Fruit fly (Drosophila melanogaster) whole organism, embryonic: ENCODE data around the gene CG33543.

Source experiments
- B-H2 ChIP-seq: fragments of 200-800 bp; sonication (Bioruptor generic); optimal IDR thresholded peaks from 2 replicates; lab custom pipeline; 2018; ENCODE audit warnings: missing biosample characterization, mild to moderate bottlenecking, missing genetic modification characterization
- Bgb ChIP-seq: fragments of 200-800 bp; sonication (Bioruptor generic); IDR thresholded peaks from 2 replicates; pipeline ENCODE4 v1.3.6; 2022; ENCODE audit warnings: missing biosample characterization, missing genetic modification characterization; ENCODE audit not compliant: partially characterized antibody
- CG11504 ChIP-seq: fragments of 200-800 bp; sonication (Bioruptor generic); optimal IDR thresholded peaks from 3 replicates; lab custom pipeline; 2019; ENCODE audit warnings: missing biosample characterization, mild to moderate bottlenecking, missing genetic modification characterization, moderate library complexity
- CG11560 ChIP-seq: fragments of 200-800 bp; sonication (Bioruptor generic); IDR thresholded peaks from 3 replicates; pipeline ENCODE4 v1.3.6; 2022; ENCODE audit warnings: missing biosample characterization, missing genetic modification characterization
- CG12659 ChIP-seq: fragments of 200-800 bp; sonication (Bioruptor generic); optimal IDR thresholded peaks from 3 replicates; lab custom pipeline; 2017; ENCODE audit warnings: mild to moderate bottlenecking, missing biosample characterization, missing genetic modification reagents, missing genetic modification characterization
- CG14710 ChIP-seq: fragments of 200-800 bp; sonication (Bioruptor generic); optimal IDR thresholded peaks from 3 replicates; lab custom pipeline; 2019; ENCODE audit warnings: missing biosample characterization, mild to moderate bottlenecking, missing genetic modification characterization, moderate library complexity
- CG1603 ChIP-seq: fragments of 200-800 bp; sonication (Bioruptor generic); optimal IDR thresholded peaks from 2 replicates; lab custom pipeline; 2019; ENCODE audit warnings: missing biosample characterization, mild to moderate bottlenecking, missing genetic modification characterization, moderate library complexity
- CG17385 ChIP-seq: fragments of 200-800 bp; sonication (Bioruptor generic); optimal IDR thresholded peaks from 3 replicates; lab custom pipeline; 2018; ENCODE audit warnings: missing biosample characterization, mild to moderate bottlenecking, missing genetic modification characterization
- CG1792 ChIP-seq: fragments of 200-800 bp; sonication (Bioruptor generic); optimal IDR thresholded peaks from 2 replicates; lab custom pipeline; 2016; ENCODE audit warnings: missing biosample characterization, missing genetic modification characterization
- CG18619 ChIP-seq: fragments of 200-800 bp; sonication (Bioruptor generic); optimal IDR thresholded peaks from 3 replicates; lab custom pipeline; 2017; ENCODE audit warnings: missing biosample characterization, mild to moderate bottlenecking, missing genetic modification characterization
- CG2116 ChIP-seq: fragments of 200-800 bp; sonication (Bioruptor generic); optimal IDR thresholded peaks from 3 replicates; lab custom pipeline; 2018; ENCODE audit warnings: missing biosample characterization, mild to moderate bottlenecking, missing genetic modification characterization
- CG2120 ChIP-seq: fragments of 200-800 bp; sonication (Bioruptor generic); optimal IDR thresholded peaks from 3 replicates; lab custom pipeline; 2016; ENCODE audit warnings: missing biosample characterization, missing genetic modification characterization
- CG2199 ChIP-seq: fragments of 200-800 bp; sonication (Bioruptor generic); IDR thresholded peaks from 3 replicates; pipeline ENCODE4 v1.3.6; 2022; ENCODE audit warnings: missing biosample characterization, missing genetic modification characterization
- CG2202 ChIP-seq: fragments of 200-800 bp; sonication (Bioruptor generic); optimal IDR thresholded peaks from 2 replicates; lab custom pipeline; 2018; ENCODE audit warnings: missing biosample characterization, mild to moderate bottlenecking, missing genetic modification characterization
- CG32532 ChIP-seq: fragments of 200-800 bp; sonication (Bioruptor generic); IDR thresholded peaks from 2 replicates; pipeline ENCODE4 v1.3.6; 2022; ENCODE audit warnings: missing biosample characterization, missing genetic modification characterization
- CG3847 ChIP-seq: fragments of 200-800 bp; sonication (Bioruptor generic); IDR thresholded peaks from 2 replicates; pipeline ENCODE4 v1.3.6; 2022; ENCODE audit warnings: missing biosample characterization, missing genetic modification characterization
- CG42726 ChIP-seq: fragments of 200-800 bp; sonication (Bioruptor generic); IDR thresholded peaks from 2 replicates; pipeline ENCODE4 v1.3.6; 2022; ENCODE audit warnings: missing biosample characterization, missing genetic modification characterization; ENCODE audit not compliant: partially characterized antibody
- CG4617 ChIP-seq: fragments of 200-800 bp; sonication (Bioruptor generic); optimal IDR thresholded peaks from 3 replicates; lab custom pipeline; 2016; ENCODE audit warnings: missing biosample characterization, missing genetic modification characterization, borderline replicate concordance
- CG7928 ChIP-seq: fragments of 200-800 bp; sonication (Bioruptor generic); optimal IDR thresholded peaks from 2 replicates; lab custom pipeline; 2017; ENCODE audit warnings: missing biosample characterization, mild to moderate bottlenecking, missing genetic modification characterization
- CG8478 ChIP-seq: fragments of >200 bp; optimal IDR thresholded peaks from 2 replicates; lab custom pipeline; 2018
- CG8944 ChIP-seq: fragments of 200-800 bp; sonication (Bioruptor generic); optimal IDR thresholded peaks from 3 replicates; lab custom pipeline; 2016; ENCODE audit warnings: missing biosample characterization, missing genetic modification characterization
- CG9609 ChIP-seq: fragments of 200-800 bp; sonication (Bioruptor generic); optimal IDR thresholded peaks from 3 replicates; lab custom pipeline; 2016; ENCODE audit warnings: missing biosample characterization, missing genetic modification characterization
- CG9932 ChIP-seq: fragments of 200-800 bp; sonication (Bioruptor generic); IDR thresholded peaks from 2 replicates; pipeline ENCODE4 v1.3.6; 2022; ENCODE audit warnings: missing biosample characterization, missing genetic modification characterization
- CTCF ChIP-seq: fragments of 200-800 bp; sonication (Bioruptor generic); optimal IDR thresholded peaks from 2 replicates; lab custom pipeline; 2017; ENCODE audit warnings: missing biosample characterization, mild to moderate bottlenecking, missing genetic modification characterization, moderate library complexity
- Chrac-16 ChIP-seq: fragments of 200-800 bp; sonication (Bioruptor generic); optimal IDR thresholded peaks from 3 replicates; lab custom pipeline; 2016; ENCODE audit warnings: missing biosample characterization, missing genetic modification characterization
- Gug ChIP-seq: fragments of 200-800 bp; sonication (Bioruptor generic); IDR thresholded peaks from 4 replicates; pipeline ENCODE4 v1.3.6; 2022; ENCODE audit warnings: missing biosample characterization, missing genetic modification characterization
- HmgD ChIP-seq: fragments of 200-800 bp; sonication (Bioruptor generic); optimal IDR thresholded peaks from 3 replicates; lab custom pipeline; 2016; ENCODE audit warnings: missing biosample characterization, missing genetic modification characterization
- Hsf ChIP-seq: fragments of 200-800 bp; sonication (Bioruptor generic); optimal IDR thresholded peaks from 3 replicates; lab custom pipeline; 2016; ENCODE audit warnings: missing biosample characterization, missing genetic modification characterization
- MBD-R2 ChIP-seq: fragments of 200-800 bp; sonication (Bioruptor generic); IDR thresholded peaks from 2 replicates; pipeline ENCODE4 v1.3.6; 2022; ENCODE audit warnings: missing biosample characterization, missing genetic modification characterization
- Max ChIP-seq: fragments of 200-800 bp; sonication (Bioruptor generic); optimal IDR thresholded peaks from 2 replicates; lab custom pipeline; 2016; ENCODE audit warnings: missing biosample characterization, mild to moderate bottlenecking, missing genetic modification characterization
- Med ChIP-seq: fragments of 200-800 bp; sonication (Bioruptor generic); peaks from one replicate; lab custom pipeline; 2016; ENCODE audit warnings: missing biosample characterization, missing genetic modification characterization, mild to moderate bottlenecking, inconsistent platforms, moderate library complexity
- Opbp ChIP-seq: fragments of 200-800 bp; sonication (Bioruptor generic); IDR thresholded peaks from 3 replicates; pipeline ENCODE4 v1.3.6; 2022; ENCODE audit warnings: missing biosample characterization, missing genetic modification characterization; ENCODE audit not compliant: partially characterized antibody
- Optix ChIP-seq: fragments of 200-800 bp; sonication (Bioruptor generic); IDR thresholded peaks from 3 replicates; pipeline ENCODE4 v1.3.6; 2022; ENCODE audit warnings: missing biosample characterization, missing genetic modification characterization
- cato ChIP-seq: fragments of 200-800 bp; sonication (Bioruptor generic); optimal IDR thresholded peaks from 2 replicates; lab custom pipeline; 2016; ENCODE audit warnings: missing biosample characterization, missing genetic modification characterization, borderline replicate concordance
- cg ChIP-seq: fragments of 200-800 bp; sonication (Bioruptor generic); optimal IDR thresholded peaks from 3 replicates; lab custom pipeline; 2019; ENCODE audit warnings: missing biosample characterization, mild to moderate bottlenecking, missing genetic modification characterization, moderate library complexity
- dati ChIP-seq: fragments of 200-800 bp; sonication (Bioruptor generic); IDR thresholded peaks from 2 replicates; pipeline ENCODE4 v1.3.6; 2022; ENCODE audit warnings: missing biosample characterization, missing genetic modification characterization
- dmrt99B ChIP-seq: fragments of 200-800 bp; sonication (Bioruptor generic); optimal IDR thresholded peaks from 2 replicates; lab custom pipeline; 2018; ENCODE audit warnings: missing biosample characterization, mild to moderate bottlenecking, missing genetic modification characterization, moderate library complexity
- eve ChIP-seq, 2 experiments: fragments of >200 bp; optimal IDR thresholded peaks; 2 replicates each; lab custom pipeline; 2017; ENCODE audit warnings: missing biosample characterization in 2 of 2, missing genetic modification characterization in 2 of 2
- fd64A ChIP-seq: fragments of 200-800 bp; sonication (Bioruptor generic); optimal IDR thresholded peaks from 3 replicates; lab custom pipeline; 2018; ENCODE audit warnings: missing biosample characterization, mild to moderate bottlenecking, missing genetic modification characterization
- gfzf ChIP-seq: fragments of 200-800 bp; sonication (Bioruptor generic); optimal IDR thresholded peaks from 2 replicates; lab custom pipeline; 2016; ENCODE audit warnings: missing biosample characterization, mild to moderate bottlenecking, missing genetic modification characterization, moderate library complexity
- inv ChIP-seq: fragments of 200-800 bp; sonication (Bioruptor generic); IDR thresholded peaks from 2 replicates; pipeline ENCODE4 v1.3.6; 2022; ENCODE audit warnings: missing biosample characterization, missing genetic modification characterization; ENCODE audit not compliant: partially characterized antibody
- lola ChIP-seq, 3 experiments: fragments of >200 bp in 2 of 3; fragments of 200-800 bp in 1 of 3; sonication (Bioruptor generic) in 1 of 3; optimal IDR thresholded peaks; 2 replicates each; lab custom pipeline; 2017 to 2019; ENCODE audit warnings: missing biosample characterization in 3 of 3, missing genetic modification characterization in 3 of 3, mild to moderate bottlenecking in 1 of 3, moderate library complexity in 1 of 3
- mam ChIP-seq: fragments of 200-800 bp; sonication (Bioruptor generic); optimal IDR thresholded peaks from 3 replicates; lab custom pipeline; 2016; ENCODE audit warnings: missing biosample characterization, missing genetic modification characterization
- mirr ChIP-seq: fragments of 200-800 bp; sonication (Bioruptor generic); optimal IDR thresholded peaks from 3 replicates; lab custom pipeline; 2018; ENCODE audit warnings: missing biosample characterization, mild to moderate bottlenecking, missing genetic modification characterization
- row ChIP-seq: fragments of 200-800 bp; sonication (Bioruptor generic); IDR thresholded peaks from 3 replicates; pipeline ENCODE4 v1.3.6; 2022; ENCODE audit warnings: missing biosample characterization, missing genetic modification characterization
- sima ChIP-seq: fragments of 200-800 bp; sonication (Bioruptor generic); optimal IDR thresholded peaks from 2 replicates; lab custom pipeline; 2016; ENCODE audit warnings: missing biosample characterization, missing genetic modification characterization
- stwl ChIP-seq: fragments of 200-800 bp; sonication (Bioruptor generic); optimal IDR thresholded peaks from 3 replicates; lab custom pipeline; 2018; ENCODE audit warnings: missing biosample characterization, mild to moderate bottlenecking, missing genetic modification characterization, moderate library complexity
- tll ChIP-seq, 2 experiments: fragments of 200-800 bp in 1 of 2; fragments of >200 bp in 1 of 2; sonication (Bioruptor generic) in 1 of 2; optimal IDR thresholded peaks; 2 replicates each; lab custom pipeline; 2017 to 2019; ENCODE audit warnings: missing biosample characterization in 2 of 2, missing genetic modification characterization in 2 of 2, mild to moderate bottlenecking in 1 of 2, moderate library complexity in 1 of 2
- vvl ChIP-seq: fragments of 200-800 bp; sonication (Bioruptor generic); IDR thresholded peaks from 2 replicates; pipeline ENCODE4 v1.3.6; 2022; ENCODE audit warnings: missing biosample characterization, missing genetic modification characterization

The CG33543 gene

DNA sequence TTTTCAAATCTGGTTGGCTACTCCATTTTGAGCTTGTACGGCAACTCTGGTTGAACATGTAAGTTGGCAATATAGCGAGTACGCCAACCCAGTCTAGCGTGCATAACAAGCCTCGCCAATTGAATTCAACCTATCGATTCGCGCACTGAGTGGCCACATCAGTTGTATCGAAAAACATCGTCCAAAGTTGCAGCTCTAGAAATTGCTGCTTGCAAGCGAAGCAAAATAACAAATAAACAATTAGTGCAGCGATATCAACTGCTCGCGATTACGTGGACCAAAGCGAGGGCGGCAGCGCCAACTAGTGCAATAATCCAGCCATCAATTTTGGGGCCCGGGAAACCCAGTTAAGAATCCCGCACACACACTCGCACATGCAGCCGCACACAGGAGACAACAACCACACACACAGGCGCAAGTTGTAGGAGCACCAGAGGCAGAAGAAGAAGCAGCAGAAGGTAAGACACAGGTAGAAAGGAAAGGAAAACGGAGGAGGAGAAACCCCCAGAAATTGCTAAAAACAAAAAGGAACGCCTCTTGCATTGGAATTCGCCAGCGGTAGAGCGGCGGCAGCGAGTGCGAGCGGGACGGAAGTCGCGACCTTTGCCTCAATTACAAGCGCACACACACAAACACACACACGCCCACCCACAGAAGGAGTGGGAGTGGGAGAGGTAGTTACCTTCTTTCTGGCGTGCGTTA, 31.6 kb upstream of the CG33543 start (continued):
- TF ChIP-seq CG11504 (tag; lab: Kevin White, UChicago) (peak; percentile 49), CG2116 (GFP tag; lab: Kevin White, UChicago) (peak; percentile 87), stwl (peak; percentile 84), Bgb (GFP tag; lab: Robert Waterston, UW) (peak; percentile 96), tll (GFP tag; optimal IDR thresholded peaks at IDR 0.05; lab: Kevin White, UChicago) (no peak), dmrt99B (tag; lab: Kevin White, UChicago) (no peak), vvl (GFP tag; lab: Robert Waterston, UW) (peak; percentile 21; the same call in 1 of the 2 replicates), mam (GFP tag; lab: Kevin White, UChicago) (peak; percentile 38), eve (GFP tag; optimal IDR thresholded peaks at IDR 0.05; lab: Kevin White, UChicago) (no peak), CTCF (GFP tag; lab: Kevin White, UChicago) (peak; percentile 54), CG12659 (peak; percentile 76), Gug (GFP tag; lab: Robert Waterston, UW) (peak; percentile 40; the same call in 1 of the 4 replicates), CG1792 (GFP tag; lab: Kevin White, UChicago) (peak; percentile 44), CG32532 (GFP tag; lab: Robert Waterston, UW) (peak; percentile 38; the same call in 1 of the 2 replicates), cg (GFP tag; lab: Kevin White, UChicago) (peak; percentile 95), CG9609 (GFP tag; lab: Kevin White, UChicago) (peak; percentile 53), CG1603 (peak; percentile 95), fd64A (GFP tag; lab: Kevin White, UChicago) (no peak), CG42726 (GFP tag; lab: Robert Waterston, UW) (peak; percentile 97), CG4617 (GFP tag; lab: Kevin White, UChicago) (peak; percentile 92), sima (GFP tag; lab: Kevin White, UChicago) (no peak), CG8944 (GFP tag; lab: Kevin White, UChicago) (peak; percentile 14), Med (GFP tag; lab: Kevin White, UChicago) (peak; percentile 90), CG14710 (tag; lab: Kevin White, UChicago) (peak; percentile 78), dati (no peak), row (GFP tag; lab: Robert Waterston, UW) (peak; percentile 35; the same call in 1 of the 3 replicates), cato (GFP tag; lab: Kevin White, UChicago) (no peak), inv (GFP tag; lab: Robert Waterston, UW) (peak; percentile 94), CG17385 (GFP tag; lab: Kevin White, UChicago) (peak; percentile 91), Chrac-16 (GFP tag; lab: Kevin White, UChicago) (no peak), CG2202 (tag; lab: Kevin White, UChicago) (no peak), CG9932 (GFP tag; lab: Robert Waterston, UW) (peak; percentile 61), CG7928 (GFP tag; lab: Kevin White, UChicago) (peak; percentile 19), CG11560 (peak; percentile 62; the same call in 2 of the 3 replicates), gfzf (peak; percentile 60), Hsf (GFP tag; lab: Kevin White, UChicago) (peak; percentile 8), Max (peak; percentile 29), lola (GFP tag; optimal IDR thresholded peaks at IDR 0.05; lab: Kevin White, UChicago) (no peak), CG8478 (lab: Kevin White, UChicago) (peak; percentile 81), MBD-R2 (GFP tag; lab: Robert Waterston, UW) (peak; percentile 58), Optix (GFP tag; lab: Robert Waterston, UW) (no peak), B-H2 (peak; percentile 29), mirr (peak; percentile 33), CG18619 (GFP tag; lab: Kevin White, UChicago) (no peak), CG3847 (GFP tag; lab: Robert Waterston, UW) (peak; percentile 84), Opbp (GFP tag; lab: Robert Waterston, UW) (peak; percentile 95), HmgD (GFP tag; lab: Kevin White, UChicago) (peak; percentile 91), CG2199 (GFP tag; lab: Robert Waterston, UW) (no peak), CG2120 (peak; percentile 39)
